Worm (Caenorhabditis elegans) whole organism, dauer: Measurements from ENCODE around the gene kin-9.
"Not testable (repeated sequence)": the region's sequence is repeated elsewhere in the genome, so short reads cannot be mapped to it uniquely, and the experiment has no call there.

Experiments
- unc-62 ChIP-seq: sonication (generic microtip); optimal IDR thresholded peaks from 2 replicates; lab custom pipeline; 2017; ENCODE audit warnings: missing biosample characterization, missing genetic modification reagents, missing genetic modification characterization

The kin-9 gene

DNA sequence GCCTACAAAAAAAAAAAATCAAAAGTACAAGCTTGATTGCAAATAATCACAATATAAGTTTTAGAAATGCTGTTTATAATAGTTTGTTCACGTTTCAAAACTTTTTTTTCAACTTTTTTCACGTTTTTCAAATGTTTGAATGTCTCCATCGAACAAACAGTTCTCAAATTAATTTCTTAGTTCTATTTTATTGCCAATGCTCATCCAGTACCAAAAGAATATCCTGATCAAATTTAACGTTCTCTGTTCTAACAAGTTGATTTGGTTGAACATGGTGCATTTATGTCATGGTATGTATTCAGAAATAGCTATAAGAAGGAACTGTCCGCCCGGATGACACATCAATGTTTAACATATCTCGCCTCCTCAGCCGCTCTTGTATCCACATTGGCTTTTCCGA lies at the start of gene kin-9:
TSS of gene kin-9 (plus strand) at position 301 of the 400 bp plus-strand sequence.
- no peak for TF ChIP-seq unc-62

DNA sequence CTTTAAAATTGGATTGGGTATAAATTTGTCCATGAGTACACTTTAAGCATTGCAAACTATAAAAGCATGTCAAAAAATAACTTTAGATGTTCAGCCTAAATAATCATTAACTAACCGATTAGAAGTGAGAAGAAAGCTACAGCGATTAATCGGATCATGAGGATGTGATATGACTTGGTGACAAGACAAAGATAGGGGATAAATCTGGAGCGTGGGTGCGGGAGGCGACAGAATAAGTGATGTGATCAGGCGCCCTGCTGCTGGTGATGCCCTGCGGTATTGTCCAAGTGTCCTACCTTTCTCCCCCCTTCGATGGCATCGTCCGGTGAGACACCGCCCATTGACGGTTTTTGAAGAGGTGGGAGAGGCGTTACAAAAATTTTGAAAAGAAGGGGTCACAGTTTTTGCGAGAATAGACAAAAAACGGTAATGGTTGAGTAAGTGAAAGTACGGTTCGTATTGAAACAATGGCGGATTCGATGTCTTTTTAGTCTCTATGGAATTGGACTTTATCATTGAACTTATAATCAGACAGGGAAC lies 47.7 kb upstream of the kin-9 start, which contains the start of gene F41D9.2:
TSS of gene F41D9.2 (minus strand) at position 304 of the 540 bp plus-strand sequence.
- no peak for TF ChIP-seq unc-62

DNA sequence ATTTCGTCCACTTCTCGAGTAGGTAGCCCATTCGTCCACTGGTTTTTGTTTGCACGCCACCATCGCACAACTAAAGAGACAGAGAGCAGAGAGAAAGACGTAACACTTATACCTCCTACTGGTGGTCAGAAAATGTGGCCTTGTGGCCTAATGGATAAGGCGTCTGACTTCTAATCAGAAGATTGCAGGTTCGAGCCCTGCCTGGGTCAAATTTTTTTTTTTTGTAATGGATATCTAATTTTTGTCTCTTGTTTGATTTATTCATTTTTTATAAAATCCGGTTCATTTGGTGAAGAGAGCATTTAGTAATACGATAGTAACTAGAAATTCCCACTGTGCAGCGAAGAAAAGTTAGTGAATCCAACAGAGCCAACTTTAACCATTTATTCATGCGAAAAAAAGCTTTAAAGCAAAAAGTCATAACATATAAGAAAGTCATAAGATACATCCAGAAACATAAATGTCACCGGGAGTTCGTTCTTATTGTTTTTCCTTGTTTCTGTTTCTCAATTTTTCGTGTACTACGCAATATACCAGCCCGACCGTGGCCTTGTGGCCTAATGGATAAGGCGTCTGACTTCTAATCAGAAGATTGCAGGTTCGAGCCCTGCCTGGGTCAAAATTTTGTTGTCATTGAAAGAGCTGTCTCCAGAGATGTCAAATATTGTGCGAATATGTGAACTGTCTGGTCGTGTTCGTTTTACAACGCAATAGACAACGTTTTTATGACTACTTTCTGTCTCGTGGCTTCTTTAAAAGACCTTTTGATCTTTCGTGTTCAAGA lies 46.2 kb upstream of the kin-9 start:
- no peak for TF ChIP-seq unc-62

DNA sequence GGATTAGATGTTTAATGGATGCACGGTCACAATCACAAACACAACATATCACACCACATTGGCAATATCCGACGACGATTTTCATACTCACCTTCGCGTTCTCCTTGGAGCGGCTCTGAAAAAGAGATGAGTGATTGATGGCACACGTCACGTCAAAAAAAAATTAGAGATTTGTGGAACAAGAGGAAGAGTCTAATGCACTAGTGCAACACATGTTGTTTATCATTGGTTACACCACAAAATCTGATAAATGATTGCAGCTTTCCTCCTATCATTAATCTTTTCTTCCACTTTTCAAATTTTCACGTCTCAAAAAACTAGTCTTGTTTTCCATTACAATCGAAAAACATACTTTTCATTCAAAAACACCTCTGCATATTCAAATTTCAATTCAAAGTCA lies 42.0 kb upstream of the kin-9 start:
- TF ChIP-seq unc-62: no peak

DNA sequence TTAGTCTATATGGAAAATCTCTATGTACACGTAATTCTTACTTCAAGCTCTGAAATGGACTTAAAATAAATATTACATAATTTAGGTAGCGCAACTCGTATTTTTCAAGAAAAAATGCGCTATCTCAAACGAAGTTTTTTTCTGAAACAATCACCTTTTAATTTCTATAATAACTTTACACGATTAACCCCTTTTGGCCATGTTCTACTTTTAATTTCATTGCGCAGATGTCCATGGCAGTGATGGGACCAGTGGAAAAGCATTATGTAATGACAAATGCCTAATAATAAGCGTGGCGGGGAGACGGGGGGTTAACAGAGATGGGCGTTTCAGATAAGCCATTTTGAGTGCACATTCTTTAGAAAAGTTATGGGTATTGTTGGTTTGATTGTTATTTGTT lies 41.0 kb upstream of the kin-9 start:
- TF ChIP-seq unc-62: no peak

DNA sequence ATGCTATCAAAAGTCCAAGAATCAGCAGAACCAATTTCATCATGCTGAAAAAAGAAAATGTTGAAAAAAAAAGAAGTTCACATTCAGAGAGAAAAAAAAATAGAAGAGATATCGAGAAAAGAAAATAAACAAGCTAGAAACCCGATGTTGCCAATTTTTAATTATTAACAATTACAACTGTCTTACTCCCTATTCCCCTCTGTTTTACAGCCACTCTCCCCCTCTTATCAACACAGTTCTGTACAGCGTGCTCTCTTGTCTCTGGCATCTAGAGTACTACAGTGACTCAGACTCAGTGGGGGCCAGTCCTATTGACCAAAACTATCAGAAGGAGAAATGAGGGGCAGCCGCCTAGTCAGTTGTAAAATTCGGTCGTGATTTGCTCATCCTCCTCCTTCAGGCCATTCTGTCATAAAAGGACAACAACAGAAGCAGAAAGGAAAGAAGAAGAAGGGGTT lies 39.9 kb upstream of the kin-9 start, which contains the start of gene wrk-1:
TSS of gene wrk-1 (minus strand) at position 51 of the 458 bp plus-strand sequence.
- no peak for TF ChIP-seq unc-62

DNA sequence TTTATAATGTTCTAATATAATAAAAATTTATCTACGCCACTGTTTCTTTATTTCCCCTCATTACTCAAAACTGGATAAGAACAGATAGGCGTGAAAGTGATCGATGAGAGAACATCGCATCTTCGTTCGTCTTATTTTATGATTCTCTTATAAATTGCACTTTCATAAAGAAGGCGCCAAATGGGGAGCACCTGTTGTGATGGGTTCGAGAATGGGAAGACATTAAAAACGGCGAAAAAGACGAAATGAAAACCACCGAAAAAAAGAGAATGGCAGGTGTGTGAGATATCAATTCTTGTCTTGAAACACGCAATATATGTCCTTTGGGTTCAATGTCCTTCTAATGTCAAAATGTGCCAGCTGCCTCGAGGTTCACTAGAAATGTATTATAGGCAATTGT lies 38.2 kb upstream of the kin-9 start:
- no peak for TF ChIP-seq unc-62

DNA sequence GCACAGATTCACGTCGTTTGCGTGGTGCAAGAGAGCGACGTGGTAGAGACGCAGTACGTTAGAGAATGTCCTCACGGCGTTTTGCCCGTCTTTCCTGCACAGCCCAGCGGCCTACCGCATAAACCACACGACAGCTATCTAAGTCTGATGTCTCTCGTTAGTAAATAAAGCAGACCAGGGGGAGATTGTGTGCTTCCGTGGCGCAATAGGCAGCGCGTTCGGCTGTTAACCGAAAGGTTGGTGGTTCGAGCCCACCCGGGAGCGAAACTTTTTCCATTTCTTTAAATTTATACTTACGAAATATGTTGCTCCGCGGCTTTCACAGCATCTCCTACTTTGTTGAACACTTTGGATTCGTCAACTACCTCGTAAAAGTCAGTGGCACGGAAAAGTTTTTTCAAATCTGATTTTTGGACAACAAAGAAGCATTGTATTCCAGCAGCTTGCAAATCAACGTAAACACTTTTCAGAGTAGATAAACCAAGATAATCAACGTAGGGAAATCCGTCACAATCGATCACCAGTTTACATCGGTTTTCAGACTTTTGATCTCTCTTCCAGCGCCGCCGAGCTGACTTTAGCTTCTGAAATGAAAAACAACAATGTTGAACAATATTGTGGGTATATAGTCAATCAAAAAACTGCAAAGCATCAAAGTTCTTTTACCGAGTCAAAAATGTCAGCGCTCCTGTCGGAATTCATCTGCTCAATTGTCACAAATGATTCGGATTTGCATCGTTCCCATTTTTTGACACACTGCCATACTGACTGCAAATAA lies 28.0 kb upstream of the kin-9 start:
- TF ChIP-seq unc-62: no peak

DNA sequence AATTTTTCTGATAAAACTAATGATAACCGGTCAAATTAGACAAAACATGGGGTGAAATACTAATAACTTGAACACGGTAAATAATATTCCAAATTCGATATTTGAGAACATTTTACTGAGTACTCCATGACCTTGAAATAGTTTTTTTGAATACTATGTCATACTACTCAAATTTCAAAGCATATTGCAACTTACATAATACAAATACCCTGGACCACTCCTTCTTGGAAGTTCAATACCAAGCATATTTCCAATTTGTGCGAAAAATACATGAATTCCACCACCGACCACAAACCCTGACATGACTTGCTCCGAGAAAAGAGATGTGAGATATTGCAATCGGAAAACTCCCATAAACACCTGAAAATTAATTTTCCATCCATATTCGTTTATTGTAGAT lies 25.6 kb upstream of the kin-9 start:
- no peak for TF ChIP-seq unc-62

DNA sequence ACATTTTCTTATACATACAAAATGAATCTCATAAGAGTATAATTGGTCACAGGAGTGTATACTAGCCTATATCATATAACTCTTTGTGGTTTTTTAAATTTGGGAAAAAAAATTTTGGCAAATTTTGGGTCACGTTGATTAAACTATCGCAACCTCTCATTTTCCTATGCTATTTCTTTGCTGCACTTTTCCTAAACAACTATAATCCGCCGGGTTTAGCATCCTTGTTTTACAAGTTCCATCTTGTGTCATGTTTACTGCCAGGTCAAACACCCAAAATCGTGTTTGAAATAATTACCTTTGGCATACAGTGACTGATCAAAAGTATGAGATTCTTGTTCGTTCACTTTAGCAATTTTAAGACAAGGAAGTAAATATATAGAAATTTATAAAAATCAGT lies 24.2 kb upstream of the kin-9 start, which contains the start of gene sulp-3:
TSS of gene sulp-3 (minus strand) at position 101 of the 400 bp plus-strand sequence.
- TF ChIP-seq unc-62: no peak

DNA sequence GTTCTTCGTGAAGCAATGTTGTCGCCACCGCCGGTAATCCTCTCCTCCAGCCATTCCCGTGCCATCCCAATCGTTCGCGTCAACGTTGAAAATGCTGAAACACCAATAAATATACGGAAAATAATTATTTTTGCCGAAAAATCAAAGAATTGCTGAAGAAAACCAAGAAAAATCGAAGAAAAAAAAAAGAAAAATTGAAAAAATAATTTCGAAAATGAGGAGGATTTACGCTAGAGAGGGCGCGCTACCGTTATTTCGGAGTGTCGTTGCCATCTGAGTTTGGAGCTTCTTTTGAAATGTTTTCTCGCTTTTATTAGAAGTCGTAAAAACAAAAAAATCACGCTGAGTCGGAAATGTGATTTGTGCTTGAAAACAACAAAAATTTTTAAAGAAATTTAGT lies 21.7 kb upstream of the kin-9 start, which contains the start of gene F08F1.9:
TSS of gene F08F1.9 (minus strand) at position 101 of the 400 bp plus-strand sequence.
- not testable (repeated sequence) for TF ChIP-seq unc-62

DNA sequence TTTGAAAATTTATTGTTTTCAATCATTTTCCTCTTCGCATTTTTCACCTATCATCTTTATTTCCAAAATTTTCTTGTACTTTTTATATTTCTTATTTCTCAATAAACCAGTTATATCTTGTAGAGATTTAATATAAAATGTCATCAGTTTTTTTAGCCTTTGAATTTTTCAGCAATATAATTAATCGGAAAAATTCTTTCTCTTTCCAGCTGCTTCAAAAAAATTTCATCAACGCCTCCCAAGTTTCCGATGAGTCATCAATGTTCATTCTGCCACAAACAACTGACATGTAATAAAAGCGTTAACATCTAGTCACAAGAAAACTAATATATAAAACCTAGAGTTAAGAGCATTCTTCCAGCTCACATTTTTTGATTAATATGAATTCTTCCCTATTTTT lies 19.3 kb upstream of the kin-9 start, which contains the start of gene F08F1.4:
TSS of gene F08F1.4 (plus strand) at position 301 of the 400 bp plus-strand sequence.
- TF ChIP-seq unc-62: no peak

DNA sequence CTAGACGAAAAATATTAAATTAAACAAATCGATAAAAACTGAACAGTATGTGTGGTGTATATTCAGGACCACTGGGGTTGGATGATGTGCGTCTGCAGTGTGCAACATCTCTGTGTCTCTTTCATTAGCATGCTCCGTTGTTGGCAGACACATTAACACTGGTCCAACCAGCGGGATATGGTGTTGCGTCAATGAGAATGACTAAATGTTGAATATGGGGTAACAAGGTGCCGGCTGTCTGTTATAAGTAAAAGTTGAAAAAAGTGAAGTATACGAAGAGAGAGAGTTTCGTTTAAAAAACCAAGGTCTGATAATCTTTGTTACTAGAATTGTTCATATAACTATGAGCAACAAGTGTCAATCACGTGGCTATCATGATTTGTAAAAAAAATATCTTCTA lies 15.6 kb upstream of the kin-9 start, which contains the start of gene ced-8:
TSS of gene ced-8 (minus strand) at position 101 of the 400 bp plus-strand sequence.
- no peak for TF ChIP-seq unc-62

DNA sequence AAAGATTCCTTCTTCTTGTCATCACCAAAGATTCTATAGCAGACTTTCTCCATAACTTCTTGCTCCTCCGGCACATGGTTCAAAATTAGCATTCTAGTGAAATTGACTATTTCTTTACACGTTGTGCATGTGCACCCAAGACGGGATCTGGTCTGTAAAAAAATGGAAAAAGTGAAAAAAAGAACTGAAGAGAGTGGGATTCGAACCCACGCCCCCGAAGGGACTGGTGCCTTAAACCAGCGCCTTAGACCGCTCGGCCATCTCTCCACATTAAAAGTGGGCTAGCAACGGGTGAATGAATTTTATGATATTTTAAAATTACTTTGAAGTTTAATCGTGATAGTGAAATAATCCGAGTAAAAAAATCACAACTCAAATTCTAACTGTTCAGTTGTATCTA lies 14.7 kb upstream of the kin-9 start:
- TF ChIP-seq unc-62: no peak

DNA sequence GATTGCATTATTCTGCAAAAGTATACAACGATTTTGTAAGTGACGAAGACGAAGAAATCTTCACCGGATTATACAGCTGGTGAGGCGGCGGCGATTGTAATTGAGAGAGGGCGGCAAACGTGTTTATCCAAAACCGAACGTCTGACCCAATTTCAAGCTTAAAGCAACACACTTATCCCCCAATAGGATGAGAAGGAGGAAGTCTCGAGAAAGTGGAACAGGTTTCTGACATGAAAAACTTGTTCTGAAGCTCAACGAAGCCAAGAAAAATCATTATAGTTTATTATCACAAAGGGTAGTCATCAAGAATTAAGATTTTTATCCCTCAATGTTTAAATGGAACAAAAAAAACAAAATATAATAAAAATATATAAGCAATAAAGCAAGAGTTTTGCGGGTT lies 14.1 kb upstream of the kin-9 start, which contains the start of gene spp-13:
TSS of gene spp-13 (minus strand) at position 143 of the 400 bp plus-strand sequence.
- no peak for TF ChIP-seq unc-62

DNA sequence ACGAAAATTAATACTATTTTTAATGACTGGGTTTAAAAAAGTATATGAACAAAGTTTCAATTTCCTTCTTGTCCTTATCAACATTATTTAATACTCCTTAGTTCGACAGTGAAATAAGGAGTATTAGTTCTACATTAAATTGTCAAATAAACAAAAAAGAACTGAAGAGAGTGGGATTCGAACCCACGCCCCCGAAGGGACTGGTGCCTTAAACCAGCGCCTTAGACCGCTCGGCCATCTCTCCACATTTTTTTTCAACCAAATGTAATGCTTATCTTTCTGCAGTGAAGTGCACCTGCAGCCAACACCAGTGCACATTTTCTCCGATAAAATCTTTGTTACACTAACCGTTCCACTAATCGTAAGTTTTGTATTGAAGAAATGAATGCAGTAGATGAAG lies 13.2 kb upstream of the kin-9 start:
- TF ChIP-seq unc-62: no peak

DNA sequence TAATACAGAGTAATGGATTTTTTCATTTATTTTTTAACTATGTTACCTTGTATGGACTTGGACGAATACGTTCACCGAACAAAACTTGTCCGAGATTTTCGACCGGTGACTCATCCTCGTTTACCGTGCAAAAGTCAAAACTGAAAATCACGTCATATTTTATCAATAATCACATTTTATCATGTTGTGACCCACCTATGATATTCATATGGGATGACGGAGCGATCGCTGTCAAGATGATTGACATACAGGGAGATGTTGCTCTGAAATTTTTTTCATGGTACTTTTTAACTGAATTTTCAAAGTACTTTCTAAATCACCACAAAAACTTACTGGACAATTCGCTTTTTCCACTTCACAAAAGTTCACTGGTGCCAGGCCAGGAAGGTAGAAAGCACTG lies 10.9 kb upstream of the kin-9 start:
- no peak for TF ChIP-seq unc-62
